Worm (Caenorhabditis elegans) whole organism, young adult: ENCODE results near the gene Y39A1C.1.

Experiments used
- B0261.1 ChIP-seq: sonication (generic microtip); optimal IDR thresholded peaks from 2 replicates; lab custom pipeline; 2016; ENCODE audit warnings: mild to moderate bottlenecking, missing genetic modification characterization, moderate library complexity, missing compliant biosample characterization
- F52B5.7 ChIP-seq: sonication (generic microtip); optimal IDR thresholded peaks from 2 replicates; lab custom pipeline; 2016; ENCODE audit warnings: mild to moderate bottlenecking, missing genetic modification characterization, missing compliant biosample characterization
- F57C9.4 ChIP-seq: sonication (generic microtip); optimal IDR thresholded peaks from 2 replicates; lab custom pipeline; 2017; ENCODE audit warnings: mild to moderate bottlenecking, missing genetic modification characterization, missing compliant biosample characterization
- T07F8.4 ChIP-seq: sonication (generic microtip); optimal IDR thresholded peaks from 2 replicates; lab custom pipeline; 2016; ENCODE audit warnings: mild to moderate bottlenecking, missing genetic modification characterization, moderate library complexity, missing compliant biosample characterization
- Y95B8A.8 ChIP-seq: fragments of 200-800 bp; sonication (Bioruptor generic); IDR thresholded peaks from 2 replicates; pipeline ENCODE4 v1.3.6; 2022; ENCODE audit warnings: missing genetic modification reagents, missing genetic modification characterization, missing compliant biosample characterization
- akir-1 ChIP-seq: fragments of 200-800 bp; sonication (Bioruptor generic); optimal IDR thresholded peaks from 2 replicates; lab custom pipeline; 2018; ENCODE audit warnings: mild to moderate bottlenecking, missing genetic modification characterization, moderate library complexity, missing compliant biosample characterization
- ama-1 ChIP-seq, 3 experiments: fragments of 150-350 bp in 1 of 3; sonication (generic microtip) in 2 of 3; optimal IDR thresholded peaks; 2 replicates each; lab custom pipeline; 2014 to 2018; ENCODE audit warnings: missing biosample characterization in 2 of 3, missing genetic modification characterization in 2 of 3, missing genetic modification reagents in 2 of 3
- attf-6 ChIP-seq: fragments of 200-800 bp; sonication (Bioruptor generic); IDR thresholded peaks from 2 replicates; pipeline ENCODE4 v1.3.6; 2022; ENCODE audit warnings: missing genetic modification reagents, missing genetic modification characterization, missing compliant biosample characterization
- bed-2 ChIP-seq: fragments of 200-800 bp; sonication (Bioruptor generic); IDR thresholded peaks from 2 replicates; pipeline ENCODE4 v1.3.6; 2022; ENCODE audit warnings: missing genetic modification reagents, missing genetic modification characterization, missing compliant biosample characterization
- ceh-27 ChIP-seq: fragments of 200-800 bp; sonication (Bioruptor generic); optimal IDR thresholded peaks from 2 replicates; lab custom pipeline; 2018; ENCODE audit warnings: mild to moderate bottlenecking, missing genetic modification characterization, moderate library complexity, missing compliant biosample characterization
- ceh-91 ChIP-seq: fragments of 200-800 bp; sonication (Bioruptor generic); IDR thresholded peaks from 2 replicates; pipeline ENCODE4 v1.3.6; 2022; ENCODE audit warnings: missing genetic modification reagents, missing genetic modification characterization, missing compliant biosample characterization
- die-1 ChIP-seq: sonication (generic microtip); optimal IDR thresholded peaks from 2 replicates; lab custom pipeline; 2016; ENCODE audit warnings: missing genotype, mild to moderate bottlenecking, missing genetic modification characterization, missing compliant biosample characterization
- dox-1 ChIP-seq: fragments of 200-800 bp; sonication (Bioruptor generic); IDR thresholded peaks from 2 replicates; pipeline ENCODE4 v1.3.6; 2022; ENCODE audit warnings: missing genetic modification reagents, missing genetic modification characterization, missing compliant biosample characterization
- ekl-4 ChIP-seq: fragments of 200-800 bp; sonication (Bioruptor generic); IDR thresholded peaks from 2 replicates; pipeline ENCODE4 v1.3.6; 2022; ENCODE audit warnings: missing genetic modification reagents, missing genetic modification characterization, missing compliant biosample characterization
- ets-4 ChIP-seq: fragments of 200-800 bp; sonication (Bioruptor generic); optimal IDR thresholded peaks from 2 replicates; lab custom pipeline; 2018; ENCODE audit warnings: mild to moderate bottlenecking, missing genetic modification characterization, missing compliant biosample characterization
- hsf-1 ChIP-seq: fragments of 200-800 bp; sonication (Bioruptor generic); IDR thresholded peaks from 2 replicates; pipeline ENCODE4 v1.3.6; 2022; ENCODE audit warnings: missing genetic modification reagents, missing genetic modification characterization, missing compliant biosample characterization
- lir-1 ChIP-seq: fragments of 200-800 bp; sonication (Bioruptor generic); conservative IDR thresholded peaks from 2 replicates; pipeline ENCODE4 v1.3.6; 2022; ENCODE audit warnings: missing genetic modification reagents, missing genetic modification characterization, missing compliant biosample characterization
- madf-3 ChIP-seq: fragments of 200-800 bp; sonication (Bioruptor generic); IDR thresholded peaks from 2 replicates; pipeline ENCODE4 v1.3.6; 2022; ENCODE audit warnings: missing genetic modification reagents, missing genetic modification characterization, missing compliant biosample characterization
- mxl-1 ChIP-seq: sonication (generic microtip); optimal IDR thresholded peaks from 2 replicates; lab custom pipeline; 2016; ENCODE audit warnings: missing genetic modification characterization, missing compliant biosample characterization
- nfyb-1 ChIP-seq: fragments of 200-800 bp; sonication (Bioruptor generic); IDR thresholded peaks from 2 replicates; pipeline ENCODE4 v1.3.6; 2022; ENCODE audit warnings: missing genetic modification reagents, missing genetic modification characterization, missing compliant biosample characterization
- nhr-120 ChIP-seq: fragments of 200-800 bp; sonication (Bioruptor generic); IDR thresholded peaks from 2 replicates; pipeline ENCODE4 v1.3.6; 2022; ENCODE audit warnings: missing genetic modification characterization, missing compliant biosample characterization
- nhr-27 ChIP-seq: fragments of 200-800 bp; sonication (Bioruptor generic); optimal IDR thresholded peaks from 2 replicates; lab custom pipeline; 2018; ENCODE audit warnings: mild to moderate bottlenecking, missing genetic modification characterization, moderate library complexity, missing compliant biosample characterization
- nhr-90 ChIP-seq: sonication (generic microtip); optimal IDR thresholded peaks from 2 replicates; lab custom pipeline; 2016; ENCODE audit warnings: missing genotype, mild to moderate bottlenecking, missing genetic modification characterization, missing compliant biosample characterization
- pha-4 ChIP-seq: fragments of 150-350 bp; sonication (generic microtip); optimal IDR thresholded peaks from 2 replicates; lab custom pipeline; 2014; ENCODE audit warnings: missing biosample characterization, missing genetic modification reagents, missing genetic modification characterization
- rcor-1 ChIP-seq: fragments of 200-800 bp; sonication (Bioruptor generic); IDR thresholded peaks from 2 replicates; pipeline ENCODE4 v1.3.6; 2022; ENCODE audit warnings: missing genetic modification reagents, missing genetic modification characterization, missing compliant biosample characterization
- repo-1 ChIP-seq: sonication (generic microtip); optimal IDR thresholded peaks from 2 replicates; lab custom pipeline; 2017; ENCODE audit warnings: mild to moderate bottlenecking, missing genetic modification characterization, missing compliant biosample characterization
- rpc-1 ChIP-seq, 2 experiments: fragments of 150-350 bp in 1 of 2; sonication (generic microtip) in 1 of 2; optimal IDR thresholded peaks; 2 replicates each; lab custom pipeline; 2014 to 2018; ENCODE audit warnings: missing biosample characterization in 1 of 2, missing genetic modification characterization in 1 of 2, missing genetic modification reagents in 1 of 2, missing genotype in 1 of 2
- sea-2 ChIP-seq: fragments of 200-800 bp; sonication (Bioruptor generic); IDR thresholded peaks from 2 replicates; pipeline ENCODE4 v1.3.6; 2022; ENCODE audit warnings: missing genetic modification characterization, missing compliant biosample characterization
- snpc-1.3 ChIP-seq: sonication (generic microtip); optimal IDR thresholded peaks from 2 replicates; lab custom pipeline; 2017; ENCODE audit warnings: missing genetic modification characterization, mild to moderate bottlenecking, missing compliant biosample characterization, antibody characterized with exemption, moderate library complexity, missing genotype, missing genetic modification reagents; ENCODE audit not compliant: insufficient read depth
- snpc-4 ChIP-seq, 5 experiments: fragments of 150-350 bp in 1 of 5; sonication (generic microtip) in 4 of 5; optimal IDR thresholded peaks; 2 replicates each; lab custom pipeline; 2014 to 2018; ENCODE audit warnings: missing genetic modification characterization in 5 of 5, missing biosample characterization in 3 of 5, antibody characterized with exemption in 2 of 5, mild to moderate bottlenecking in 2 of 5, missing compliant biosample characterization in 2 of 5, missing genotype in 2 of 5, moderate library complexity in 2 of 5, missing genetic modification reagents in 1 of 5
- tlf-1 ChIP-seq: fragments of 200-800 bp; sonication (Bioruptor generic); optimal IDR thresholded peaks from 2 replicates; lab custom pipeline; 2018; ENCODE audit warnings: mild to moderate bottlenecking, missing genetic modification characterization, missing compliant biosample characterization
- unc-62 ChIP-seq: fragments of 150-350 bp; optimal IDR thresholded peaks from 2 replicates; lab custom pipeline; 2014; ENCODE audit warnings: missing biosample characterization, missing genetic modification reagents, missing genetic modification characterization
- zfh-2 ChIP-seq: fragments of 200-800 bp; sonication (Bioruptor generic); conservative IDR thresholded peaks from 2 replicates; pipeline ENCODE4 v1.3.6; 2022; ENCODE audit warnings: missing genetic modification reagents, missing genetic modification characterization, missing compliant biosample characterization
- ztf-22 ChIP-seq: fragments of 200-800 bp; sonication (Bioruptor generic); optimal IDR thresholded peaks from 2 replicates; lab custom pipeline; 2018; ENCODE audit warnings: mild to moderate bottlenecking, missing genetic modification characterization, moderate library complexity, missing compliant biosample characterization
- ztf-26 ChIP-seq: sonication (generic microtip); optimal IDR thresholded peaks from 2 replicates; lab custom pipeline; 2017; ENCODE audit warnings: missing genetic modification characterization, missing compliant biosample characterization
- ztf-3 ChIP-seq: fragments of 200-800 bp; sonication (Bioruptor generic); optimal IDR thresholded peaks from 2 replicates; lab custom pipeline; 2018; ENCODE audit warnings: mild to moderate bottlenecking, missing genetic modification characterization, missing compliant biosample characterization

The Y39A1C.1 gene

ce11 chrIII:10810837-10811814, 44.1 kb upstream of the Y39A1C.1 start (continued):
- peak; percentile 85 for TF ChIP-seq ekl-4 (GFP tag; lab: Robert Waterston, UW)
- no peak for TF ChIP-seq ama-1 (optimal IDR thresholded peaks at IDR 0.05; lab: Kevin White, UChicago)
- TF ChIP-seq ama-1 (GFP tag; optimal IDR thresholded peaks at IDR 0.05; lab: Kevin White, UChicago): peak in 1 of 2 experiments; percentile 78
- TF ChIP-seq F57C9.4 (tag; lab: Kevin White, UChicago): no peak
- TF ChIP-seq nfyb-1 (GFP tag; lab: Robert Waterston, UW): peak; percentile 76
- TF ChIP-seq akir-1 (GFP tag; lab: Kevin White, UChicago): no peak
- peak; percentile 91 for TF ChIP-seq attf-6
- TF ChIP-seq rcor-1 (GFP tag; lab: Robert Waterston, UW): peak; percentile 63
- no peak for TF ChIP-seq ceh-27
- peak; percentile 97 for TF ChIP-seq Y95B8A.8 (GFP tag; lab: Robert Waterston, UW)
- TF ChIP-seq ztf-3 (GFP tag; lab: Kevin White, UChicago): no peak
- TF ChIP-seq, all 124 proteins: peak for 56

DNA sequence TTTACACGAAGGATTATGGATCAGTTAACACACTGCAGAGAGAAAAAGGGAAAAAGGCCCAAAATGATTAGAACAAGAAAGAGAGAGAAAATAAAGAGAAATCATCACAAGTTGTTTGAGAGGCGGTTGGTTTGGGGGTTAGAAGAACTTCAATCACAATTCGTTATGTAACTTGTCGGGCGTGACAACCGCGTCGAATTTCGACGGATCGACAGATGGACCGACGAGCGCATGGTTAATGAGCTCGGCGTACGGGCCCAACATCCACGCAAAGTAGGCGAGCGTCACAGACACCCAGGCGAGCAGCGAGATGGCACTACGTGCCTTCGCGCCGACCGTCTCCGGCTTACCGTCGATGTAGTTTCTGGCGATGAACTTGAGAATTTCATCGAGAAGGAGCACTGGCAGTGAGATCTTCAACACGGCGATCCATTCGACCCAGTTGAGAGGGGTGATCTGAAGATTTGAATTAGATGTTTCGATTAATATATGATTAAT, 42.4 kb upstream of the Y39A1C.1 start:
- TF ChIP-seq ztf-3 (GFP tag; lab: Kevin White, UChicago): no peak
- no peak for TF ChIP-seq ztf-26
- no peak for TF ChIP-seq pha-4
- no peak for TF ChIP-seq T07F8.4
- no peak for TF ChIP-seq nhr-120 (GFP tag; lab: Robert Waterston, UW)
- no peak for TF ChIP-seq ceh-91 (GFP tag; lab: Robert Waterston, UW)
- TF ChIP-seq repo-1 (tag; lab: Kevin White, UChicago): no peak
- TF ChIP-seq sea-2 (GFP tag; lab: Robert Waterston, UW): no peak
- no peak for TF ChIP-seq die-1 (tag; lab: Kevin White, UChicago)
- TF ChIP-seq nhr-27: peak; percentile 19
- TF ChIP-seq snpc-4 (GFP tag; optimal IDR thresholded peaks at IDR 0.05; lab: Kevin White, UChicago): no peak
- TF ChIP-seq snpc-4 (tag; optimal IDR thresholded peaks at IDR 0.05; lab: Kevin White, UChicago): no peak
- TF ChIP-seq zfh-2: peak; percentile 66
- TF ChIP-seq tlf-1 (GFP tag; lab: Kevin White, UChicago): no peak
- TF ChIP-seq ztf-22 (GFP tag; lab: Kevin White, UChicago): no peak
- TF ChIP-seq madf-3 (GFP tag; lab: Robert Waterston, UW): 0 out of 2 replicates have a peak, but pooled peaks have one; percentile 36
- 0 out of 2 replicates have a peak, but pooled peaks have one; percentile 49 for TF ChIP-seq nfyb-1 (GFP tag; lab: Robert Waterston, UW)
- TF ChIP-seq B0261.1 (tag; lab: Kevin White, UChicago): no peak
- no peak for TF ChIP-seq bed-2 (GFP tag; lab: Robert Waterston, UW)
- TF ChIP-seq ets-4 (GFP tag; lab: Kevin White, UChicago): no peak
- no peak for TF ChIP-seq rpc-1 (optimal IDR thresholded peaks at IDR 0.05; lab: Kevin White, UChicago)
- no peak for TF ChIP-seq rpc-1 (tag; optimal IDR thresholded peaks at IDR 0.05; lab: Kevin White, UChicago)
- peak; percentile 9; the same call in 1 of the 2 replicates for TF ChIP-seq dox-1 (GFP tag; lab: Robert Waterston, UW)
- no peak for TF ChIP-seq F52B5.7 (tag; lab: Kevin White, UChicago)
- no peak for TF ChIP-seq nhr-90 (tag; lab: Kevin White, UChicago)
- no peak for TF ChIP-seq ama-1 (optimal IDR thresholded peaks at IDR 0.05; lab: Kevin White, UChicago)
- no peak for TF ChIP-seq ama-1 (GFP tag; optimal IDR thresholded peaks at IDR 0.05; lab: Kevin White, UChicago)
- TF ChIP-seq hsf-1 (GFP tag; lab: Robert Waterston, UW): no peak

DNA sequence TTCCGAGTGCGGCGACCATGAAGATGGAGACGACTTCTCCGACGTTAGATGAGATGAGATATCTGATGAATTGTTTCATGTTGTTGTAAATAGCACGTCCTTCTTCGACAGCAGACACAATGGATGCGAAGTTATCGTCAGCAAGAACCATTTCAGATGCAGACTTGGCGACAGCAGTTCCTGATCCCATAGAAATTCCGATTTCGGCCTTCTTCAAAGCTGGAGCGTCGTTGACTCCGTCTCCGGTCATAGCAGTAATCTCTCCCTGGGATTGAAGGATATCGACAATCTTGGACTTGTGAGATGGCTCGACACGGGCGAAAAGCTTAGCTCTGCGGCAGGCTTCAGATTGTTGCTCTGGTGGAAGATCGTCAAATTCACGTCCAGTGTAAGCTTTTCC, 41.4 kb upstream of the Y39A1C.1 start:
- TF ChIP-seq mxl-1 (no peak), lir-1 (no peak), unc-62 (GFP tag; lab: Kevin White, UChicago) (no peak), snpc-1.3 (tag; lab: Kevin White, UChicago) (no peak)
